Worm (Caenorhabditis elegans) whole organism, early embryonic: ENCODE results near the gene F37C4.4.

ENCODE experiments used
- aly-1 ChIP-seq: sonication (generic microtip); optimal IDR thresholded peaks from 2 replicates; lab custom pipeline; 2016; ENCODE audit warnings: missing genetic modification characterization, missing compliant biosample characterization
- ama-1 ChIP-seq: fragments of 150-350 bp; optimal IDR thresholded peaks from 2 replicates; lab custom pipeline; 2014
- ceh-36 ChIP-seq: sonication (generic microtip); optimal IDR thresholded peaks from 2 replicates; lab custom pipeline; 2016; ENCODE audit warnings: missing genetic modification characterization, inconsistent platforms, missing compliant biosample characterization
- ets-7 ChIP-seq: sonication (generic microtip); optimal IDR thresholded peaks from 2 replicates; lab custom pipeline; 2016; ENCODE audit warnings: missing genotype, missing genetic modification characterization, missing compliant biosample characterization
- hmg-4 ChIP-seq: fragments of 200-800 bp; sonication (Bioruptor generic); optimal IDR thresholded peaks from 2 replicates; lab custom pipeline; 2018; ENCODE audit warnings: mild to moderate bottlenecking, missing genetic modification characterization, missing compliant biosample characterization
- pes-1 ChIP-seq: fragments of 200-800 bp; sonication (Bioruptor generic); IDR thresholded peaks from 2 replicates; pipeline ENCODE4 v1.3.6; 2022; ENCODE audit warnings: missing genetic modification reagents, missing genetic modification characterization, missing compliant biosample characterization

ce11 chrIV:3848985-3849384 lies 18.1 kb upstream of the F37C4.4 start:
- TF ChIP-seq hmg-4 (no peak), ama-1 (lab: Kevin White, UChicago) (no peak), ceh-36 (tag; lab: Kevin White, UChicago) (no peak), aly-1 (no peak), ets-7 (tag; lab: Kevin White, UChicago) (no peak), pes-1 (no peak)
